Fruit fly (Drosophila melanogaster): Measurements from ENCODE around the gene CG5280.

Gene CG5280

DNA sequence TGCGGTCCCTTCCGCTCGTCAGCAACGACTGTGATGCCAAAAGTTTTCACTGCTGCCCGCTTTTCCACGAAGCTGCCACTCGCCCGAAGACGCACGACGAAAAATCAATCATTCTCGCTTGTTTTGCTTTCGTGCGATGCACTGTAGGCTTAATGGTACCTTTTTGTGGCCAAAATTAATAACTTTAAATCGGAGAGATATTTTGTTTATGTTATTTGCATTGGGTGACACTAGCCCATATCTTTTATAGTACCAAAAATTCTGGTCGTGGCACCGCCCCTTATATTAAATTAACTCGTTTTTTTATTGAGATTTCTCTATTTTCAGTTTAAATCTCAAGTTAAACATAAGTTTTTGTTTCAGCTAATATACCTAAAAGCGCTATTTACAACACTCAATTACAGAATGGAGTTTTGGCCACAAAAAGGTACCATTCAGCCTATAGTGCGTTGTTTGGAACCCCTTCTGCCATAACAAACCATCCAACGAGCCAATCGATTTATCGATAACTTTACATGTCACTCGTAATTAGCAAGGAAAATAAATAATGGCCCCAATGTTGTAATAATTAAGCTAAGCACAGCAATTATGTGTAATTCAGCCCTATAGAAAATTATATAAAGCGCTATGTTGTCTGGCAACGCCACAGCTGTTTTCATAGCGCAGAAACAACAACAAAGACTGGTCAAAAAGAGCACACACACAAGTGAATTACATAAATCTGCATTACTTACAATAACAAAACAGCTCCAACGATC is 36.6 kb downstream of the CG5280 start:
- TF ChIP-seq CTCF (optimal IDR thresholded peaks at IDR 0.05) (no peak), CG8478 (optimal IDR thresholded peaks at IDR 0.05) (no peak)

DNA sequence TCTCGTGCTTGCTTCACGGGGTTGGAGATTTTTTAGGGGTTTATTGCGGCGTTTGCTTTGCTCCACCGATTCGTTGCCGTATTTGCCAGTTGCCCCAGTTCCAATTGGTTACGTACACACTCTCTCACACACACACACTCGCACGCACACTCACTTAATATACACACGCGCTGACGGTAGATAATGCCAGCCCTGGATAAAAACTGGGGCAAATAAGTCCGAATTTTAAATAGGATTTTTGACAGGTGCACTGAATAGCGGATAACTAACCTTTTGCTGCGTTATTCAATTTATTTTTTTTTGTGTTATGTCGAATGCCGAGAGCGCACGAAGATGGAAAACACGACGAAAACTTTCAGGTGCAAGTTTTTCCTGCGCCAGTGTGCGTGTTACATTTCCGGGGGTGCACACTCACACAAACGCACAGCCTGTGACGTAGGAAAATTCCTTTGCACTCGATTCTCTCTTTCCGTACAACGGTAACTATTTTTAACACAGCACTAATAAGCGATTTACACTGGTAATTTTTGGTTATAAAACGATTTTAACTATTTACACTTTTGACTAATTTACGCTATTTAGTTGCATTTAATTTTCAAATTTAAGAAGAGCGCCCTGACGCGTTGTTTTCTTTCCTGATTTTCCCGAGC is 37.4 kb downstream of the CG5280 start:
- TF ChIP-seq CTCF (optimal IDR thresholded peaks at IDR 0.05) = no peak
- TF ChIP-seq CG8478 (optimal IDR thresholded peaks at IDR 0.05) = no peak

DNA sequence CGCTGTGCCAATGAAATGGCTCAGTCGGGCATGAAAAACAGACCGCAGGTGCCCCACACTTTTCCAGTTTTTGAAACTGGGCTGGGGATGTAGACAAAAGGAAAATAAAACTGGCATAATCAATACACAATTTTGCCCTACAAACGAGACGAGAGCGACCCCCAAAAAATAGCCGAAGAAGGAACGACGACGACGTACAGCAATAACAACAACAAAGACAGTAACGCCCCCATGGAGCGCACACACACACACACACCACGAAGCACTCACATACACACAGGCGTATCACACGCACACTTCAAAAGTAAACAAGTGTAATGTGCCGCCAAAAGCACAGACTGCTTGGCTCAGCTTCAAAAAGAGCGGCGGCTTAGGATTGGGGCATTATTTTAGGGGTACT is 38.5 kb downstream of the CG5280 start:
- TF ChIP-seq CTCF (optimal IDR thresholded peaks at IDR 0.05) (no peak), CG8478 (optimal IDR thresholded peaks at IDR 0.05) (no peak)

DNA sequence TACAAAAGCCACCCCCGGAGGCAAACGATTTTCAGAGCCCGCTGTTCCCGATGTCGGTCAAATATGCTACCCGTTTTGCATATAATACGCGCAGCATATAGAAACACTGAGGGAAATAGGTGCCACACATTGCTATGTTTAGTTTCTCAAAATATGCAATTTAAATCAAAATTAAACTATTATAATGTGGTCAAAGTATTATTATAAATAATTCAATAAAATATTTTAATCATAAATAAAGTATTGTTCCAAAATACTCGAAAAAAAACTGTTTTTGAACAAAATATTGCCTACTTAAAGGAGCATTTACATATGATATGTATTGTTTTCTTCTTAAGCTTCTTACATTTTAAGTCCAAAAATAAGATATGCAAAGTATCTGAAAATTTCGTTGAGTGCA is 39.1 kb downstream of the CG5280 start:
- TF ChIP-seq CTCF (optimal IDR thresholded peaks at IDR 0.05) = no peak
- TF ChIP-seq CG8478 (optimal IDR thresholded peaks at IDR 0.05) = no peak

DNA sequence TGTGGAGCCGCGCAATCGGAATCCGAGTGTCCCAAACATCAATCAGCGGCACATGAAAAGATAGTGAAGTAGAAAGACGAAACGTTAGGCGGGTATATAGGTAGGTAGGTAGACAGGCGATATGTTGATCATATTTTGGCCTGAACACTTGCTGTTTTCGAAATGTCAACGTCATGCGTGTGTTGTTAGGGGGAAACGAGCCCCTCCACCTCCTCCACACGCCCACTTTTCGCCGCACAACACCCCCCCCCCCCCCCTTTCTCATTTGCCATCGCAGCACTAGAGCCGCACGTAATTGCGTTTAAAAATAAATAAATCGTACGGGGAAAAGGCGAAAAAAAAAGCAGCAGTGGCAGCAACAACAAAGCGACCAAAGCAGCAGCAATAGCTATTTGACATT is 40.2 kb downstream of the CG5280 start:
- TF ChIP-seq CG8478 (optimal IDR thresholded peaks at IDR 0.05) = no peak
- TF ChIP-seq CTCF (optimal IDR thresholded peaks at IDR 0.05) = no peak

DNA sequence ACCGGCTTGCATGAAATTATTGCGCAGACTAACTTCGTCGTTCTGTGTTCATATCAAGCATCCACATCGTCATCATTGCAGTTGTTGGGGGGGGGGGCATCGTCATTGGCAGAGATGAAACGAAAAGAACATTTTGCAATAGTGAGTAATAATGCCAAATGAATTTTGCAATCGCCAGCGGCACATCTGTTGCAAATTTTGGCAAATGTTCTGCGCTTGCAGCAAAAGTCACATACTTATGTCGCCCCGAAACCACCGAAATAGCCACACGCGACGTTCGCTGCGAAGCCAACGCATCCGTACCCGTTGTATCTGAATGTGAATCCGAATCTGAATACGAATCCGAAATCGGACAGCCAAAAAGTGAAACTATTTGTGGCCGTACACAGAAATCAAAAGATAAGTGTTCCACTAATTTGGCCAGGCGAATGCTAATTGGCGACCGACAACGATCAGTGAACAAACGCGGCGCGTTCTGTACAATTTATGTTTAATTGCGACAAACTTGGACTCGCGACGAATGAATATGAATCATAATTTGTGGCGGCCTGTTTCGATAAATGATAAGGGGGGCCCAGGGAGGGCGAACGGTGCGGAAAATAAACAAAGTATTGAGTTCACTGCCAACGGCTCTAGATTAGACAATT is 42.1 kb downstream of the CG5280 start:
- TF ChIP-seq CTCF (optimal IDR thresholded peaks at IDR 0.05) (no peak), CG8478 (optimal IDR thresholded peaks at IDR 0.05) (no peak)

DNA sequence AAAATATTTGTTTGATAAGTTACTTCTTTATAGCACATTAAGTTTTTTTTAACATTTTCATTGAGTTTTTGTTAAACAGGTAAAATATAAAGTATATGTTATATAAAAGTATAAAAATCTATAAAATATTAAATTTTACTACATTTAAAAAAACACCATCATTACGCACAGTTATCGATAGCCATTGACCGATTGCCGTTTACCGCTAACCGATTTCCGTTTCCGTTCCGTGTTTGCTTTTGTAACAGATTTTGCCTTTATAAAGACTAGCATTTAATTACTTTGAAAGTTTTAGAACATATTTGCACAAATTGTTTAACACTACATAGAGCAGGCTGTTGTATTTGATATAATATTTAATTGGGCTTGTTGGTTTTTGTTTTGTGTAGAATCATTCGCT is 50.4 kb downstream of the CG5280 start:
- TF ChIP-seq CG8478 (optimal IDR thresholded peaks at IDR 0.05) (no peak), CTCF (optimal IDR thresholded peaks at IDR 0.05) (no peak)

Measured in S2 (cell line).